Fruit fly (Drosophila melanogaster) whole organism, wandering third instar larva: ENCODE measurements around the gene TBC1D23.

Source experiments
- Abd-B ChIP-seq: fragments of >200 bp; optimal IDR thresholded peaks from 2 replicates; lab custom pipeline; 2017; ENCODE audit warnings: missing biosample characterization, missing genetic modification characterization
- CG32264 ChIP-seq: fragments of 200-800 bp; sonication (Bioruptor generic); optimal IDR thresholded peaks from 2 replicates; lab custom pipeline; 2016; ENCODE audit warnings: missing biosample characterization, missing genetic modification characterization
- CG9705 ChIP-seq: fragments of 200-800 bp; sonication (Bioruptor generic); optimal IDR thresholded peaks from 2 replicates; lab custom pipeline; 2018; ENCODE audit warnings: missing biosample characterization, mild to moderate bottlenecking, missing genetic modification characterization
- CrebA ChIP-seq: fragments of 200-800 bp; sonication (Bioruptor generic); optimal IDR thresholded peaks from 2 replicates; lab custom pipeline; 2016; ENCODE audit warnings: missing biosample characterization, mild to moderate bottlenecking, missing genetic modification characterization, borderline replicate concordance
- Dfd ChIP-seq: fragments of >200 bp; optimal IDR thresholded peaks from 2 replicates; lab custom pipeline; 2017; ENCODE audit warnings: missing biosample characterization, missing genetic modification characterization
- Dif ChIP-seq: fragments of 200-275, 200-300 bp; sonication (Bioruptor generic); optimal IDR thresholded peaks from 2 replicates; lab custom pipeline; 2018; ENCODE audit warnings: missing biosample characterization, missing genetic modification characterization; ENCODE audit not compliant: partially characterized antibody
- GATAd ChIP-seq: sonication (Bioruptor generic); optimal IDR thresholded peaks from 2 replicates; lab custom pipeline; 2016; ENCODE audit warnings: missing biosample characterization, missing genetic modification characterization
- HLH106 ChIP-seq: fragments of 200-800 bp; optimal IDR thresholded peaks from 3 replicates; lab custom pipeline; 2019; ENCODE audit warnings: missing biosample characterization, mild to moderate bottlenecking, missing genetic modification characterization, moderate library complexity
- Hnf4 ChIP-seq: fragments of 200-800 bp; sonication (Bioruptor generic); optimal IDR thresholded peaks from 2 replicates; lab custom pipeline; 2016; ENCODE audit warnings: missing biosample characterization, mild to moderate bottlenecking, missing genetic modification characterization
- Hr78 ChIP-seq: fragments of >200 bp; optimal IDR thresholded peaks from 2 replicates; lab custom pipeline; 2017; ENCODE audit warnings: missing biosample characterization, missing genetic modification characterization
- Hr83 ChIP-seq: fragments of 200-300 bp; sonication (Bioruptor generic); optimal IDR thresholded peaks from 2 replicates; lab custom pipeline; 2016; ENCODE audit warnings: missing biosample characterization, mild to moderate bottlenecking, missing genetic modification characterization, moderate library complexity; ENCODE audit not compliant: poor library complexity, severe bottlenecking
- Jra ChIP-seq: sonication (Bioruptor generic); optimal IDR thresholded peaks from 2 replicates; lab custom pipeline; 2016; ENCODE audit warnings: missing biosample characterization, missing genetic modification characterization
- Mio ChIP-seq: sonication (Bioruptor generic); optimal IDR thresholded peaks from 2 replicates; lab custom pipeline; 2016; ENCODE audit warnings: missing biosample characterization, missing genetic modification characterization
- Myc ChIP-seq: fragments of >200 bp; optimal IDR thresholded peaks from 2 replicates; lab custom pipeline; 2017
- N ChIP-seq: fragments of >200 bp; optimal IDR thresholded peaks from 2 replicates; lab custom pipeline; 2018; ENCODE audit warnings: missing biosample characterization, missing external identifiers, missing genetic modification characterization
- OdsH ChIP-seq: fragments of 200-800 bp; sonication (Bioruptor generic); optimal IDR thresholded peaks from 2 replicates; lab custom pipeline; 2016; ENCODE audit warnings: missing biosample characterization, mild to moderate bottlenecking, missing genetic modification characterization
- Rel ChIP-seq, 2 experiments: fragments of 200-800 bp; sonication (Bioruptor generic) in 1 of 2; optimal IDR thresholded peaks; 2 replicates in 1 of 2; 3 replicates in 1 of 2; lab custom pipeline; 2016 to 2019; ENCODE audit warnings: mild to moderate bottlenecking in 2 of 2, missing biosample characterization in 2 of 2, missing genetic modification characterization in 2 of 2, moderate library complexity in 1 of 2
- Sp1 ChIP-seq: fragments of 200-800 bp; sonication (Bioruptor generic); optimal IDR thresholded peaks from 3 replicates; lab custom pipeline; 2019; ENCODE audit warnings: missing biosample characterization, mild to moderate bottlenecking, missing genetic modification characterization, moderate library complexity
- Vsx2 ChIP-seq: fragments of 200-300, 225-300 bp; sonication (Bioruptor generic); optimal IDR thresholded peaks from 2 replicates; lab custom pipeline; 2018; ENCODE audit warnings: missing biosample characterization, missing genetic modification characterization; ENCODE audit not compliant: partially characterized antibody
- br ChIP-seq: fragments of 200-800 bp; sonication (Bioruptor generic); optimal IDR thresholded peaks from 2 replicates; lab custom pipeline; 2016; ENCODE audit warnings: missing biosample characterization, missing genetic modification characterization
- brk ChIP-seq: fragments of 200-800 bp; sonication (Bioruptor generic); optimal IDR thresholded peaks from 2 replicates; lab custom pipeline; 2016; ENCODE audit warnings: missing biosample characterization, mild to moderate bottlenecking, missing genetic modification characterization
- dl ChIP-seq, 2 experiments: fragments of 175-275, 200-275 bp in 1 of 2; fragments of 200-275 bp in 1 of 2; sonication (Bioruptor generic); optimal IDR thresholded peaks; lab custom pipeline; 2018; ENCODE audit warnings: mild to moderate bottlenecking in 2 of 2, missing biosample characterization in 2 of 2, missing genetic modification characterization in 2 of 2, moderate library complexity in 2 of 2; ENCODE audit not compliant: partially characterized antibody in 2 of 2, insufficient read depth in 1 of 2
- dmrt93B ChIP-seq: fragments of 200-800 bp; sonication (Bioruptor generic); optimal IDR thresholded peaks from 2 replicates; lab custom pipeline; 2018; ENCODE audit warnings: missing biosample characterization, mild to moderate bottlenecking, missing genetic modification characterization
- dsf ChIP-seq: sonication (Bioruptor generic); optimal IDR thresholded peaks from 2 replicates; lab custom pipeline; 2016; ENCODE audit warnings: missing biosample characterization, missing genetic modification characterization, borderline replicate concordance
- ey ChIP-seq: fragments of 200-800 bp; sonication (Bioruptor generic); optimal IDR thresholded peaks from 2 replicates; lab custom pipeline; 2016; ENCODE audit warnings: missing biosample characterization, missing genetic modification characterization
- foxo ChIP-seq, 2 experiments: fragments of 200-800 bp; sonication (Bioruptor generic); optimal IDR thresholded peaks; 2 replicates in 1 of 2; 3 replicates in 1 of 2; lab custom pipeline; 2016 to 2017; ENCODE audit warnings: missing biosample characterization in 2 of 2, missing genetic modification characterization in 2 of 2
- fru ChIP-seq: fragments of 200-800 bp; sonication (Bioruptor generic); optimal IDR thresholded peaks from 3 replicates; lab custom pipeline; 2016; ENCODE audit warnings: missing biosample characterization, mild to moderate bottlenecking, missing genetic modification characterization
- h ChIP-seq: fragments of 200-800 bp; sonication (Bioruptor generic); optimal IDR thresholded peaks from 3 replicates; lab custom pipeline; 2016; ENCODE audit warnings: missing biosample characterization, mild to moderate bottlenecking, missing genetic modification characterization
- jim ChIP-seq: fragments of 175-275, 200-325 bp; sonication (Bioruptor generic); optimal IDR thresholded peaks from 2 replicates; lab custom pipeline; 2016; ENCODE audit warnings: missing biosample characterization, mild to moderate bottlenecking, missing genetic modification characterization
- lola ChIP-seq: fragments of >200 bp; optimal IDR thresholded peaks from 2 replicates; lab custom pipeline; 2017; ENCODE audit warnings: missing biosample characterization, missing genetic modification characterization
- pan ChIP-seq: fragments of >200 bp; optimal IDR thresholded peaks from 2 replicates; lab custom pipeline; 2017
- psq ChIP-seq: fragments of 200-800 bp; sonication (Bioruptor generic); optimal IDR thresholded peaks from 3 replicates; lab custom pipeline; 2017; ENCODE audit warnings: missing biosample characterization, mild to moderate bottlenecking, missing genetic modification characterization, moderate library complexity
- rgr ChIP-seq: fragments of 200-800 bp; sonication (Bioruptor generic); optimal IDR thresholded peaks from 3 replicates; lab custom pipeline; 2016; ENCODE audit warnings: missing biosample characterization, mild to moderate bottlenecking, missing genetic modification characterization
- sage ChIP-seq: fragments of 200-800 bp; sonication (Bioruptor generic); optimal IDR thresholded peaks from 2 replicates; lab custom pipeline; 2016; ENCODE audit warnings: missing biosample characterization, mild to moderate bottlenecking, missing genetic modification characterization
- sv ChIP-seq: fragments of 200-800 bp; sonication (Bioruptor generic); optimal IDR thresholded peaks from 3 replicates; lab custom pipeline; 2016; ENCODE audit warnings: missing biosample characterization, missing genetic modification characterization
- tai ChIP-seq: sonication (Bioruptor generic); optimal IDR thresholded peaks from 2 replicates; lab custom pipeline; 2016; ENCODE audit warnings: missing biosample characterization, missing genetic modification characterization
- usp ChIP-seq: fragments of >200 bp; optimal IDR thresholded peaks from 2 replicates; lab custom pipeline; 2017; ENCODE audit warnings: missing biosample characterization, missing genetic modification characterization
- woc ChIP-seq: sonication (Bioruptor generic); optimal IDR thresholded peaks from 2 replicates; lab custom pipeline; 2016; ENCODE audit warnings: missing biosample characterization, mild to moderate bottlenecking, missing genetic modification characterization

TBC1D23 gene

DNA sequence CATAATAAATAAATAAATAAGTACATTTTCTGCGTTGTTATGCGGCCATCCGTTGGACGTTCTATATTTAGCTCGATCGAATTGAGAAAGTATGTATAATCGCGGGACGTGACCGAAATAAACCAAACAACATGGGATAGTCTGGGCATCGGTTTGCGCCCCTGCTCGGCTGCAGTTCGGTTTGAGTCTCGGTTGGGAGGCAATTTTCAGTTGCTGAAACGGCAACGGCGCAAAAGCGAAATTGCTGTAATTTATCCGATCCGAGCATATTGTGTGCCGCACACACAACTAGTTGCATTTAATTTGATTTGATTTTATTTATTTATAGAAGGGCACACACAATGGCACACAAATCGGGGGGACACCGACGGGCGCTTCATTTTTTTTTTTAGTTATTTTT is 11.0 kb upstream of the TBC1D23 start:
- TF ChIP-seq Dif (GFP tag; lab: Kevin White, UChicago): peak; percentile 6
- peak; percentile 0 for TF ChIP-seq br
- TF ChIP-seq Rel (GFP tag; optimal IDR thresholded peaks at IDR 0.05; lab: Kevin White, UChicago): no peak
- no peak for TF ChIP-seq Rel (tag; optimal IDR thresholded peaks at IDR 0.05; lab: Kevin White, UChicago)
- TF ChIP-seq, all 38 proteins: peak for 2

DNA sequence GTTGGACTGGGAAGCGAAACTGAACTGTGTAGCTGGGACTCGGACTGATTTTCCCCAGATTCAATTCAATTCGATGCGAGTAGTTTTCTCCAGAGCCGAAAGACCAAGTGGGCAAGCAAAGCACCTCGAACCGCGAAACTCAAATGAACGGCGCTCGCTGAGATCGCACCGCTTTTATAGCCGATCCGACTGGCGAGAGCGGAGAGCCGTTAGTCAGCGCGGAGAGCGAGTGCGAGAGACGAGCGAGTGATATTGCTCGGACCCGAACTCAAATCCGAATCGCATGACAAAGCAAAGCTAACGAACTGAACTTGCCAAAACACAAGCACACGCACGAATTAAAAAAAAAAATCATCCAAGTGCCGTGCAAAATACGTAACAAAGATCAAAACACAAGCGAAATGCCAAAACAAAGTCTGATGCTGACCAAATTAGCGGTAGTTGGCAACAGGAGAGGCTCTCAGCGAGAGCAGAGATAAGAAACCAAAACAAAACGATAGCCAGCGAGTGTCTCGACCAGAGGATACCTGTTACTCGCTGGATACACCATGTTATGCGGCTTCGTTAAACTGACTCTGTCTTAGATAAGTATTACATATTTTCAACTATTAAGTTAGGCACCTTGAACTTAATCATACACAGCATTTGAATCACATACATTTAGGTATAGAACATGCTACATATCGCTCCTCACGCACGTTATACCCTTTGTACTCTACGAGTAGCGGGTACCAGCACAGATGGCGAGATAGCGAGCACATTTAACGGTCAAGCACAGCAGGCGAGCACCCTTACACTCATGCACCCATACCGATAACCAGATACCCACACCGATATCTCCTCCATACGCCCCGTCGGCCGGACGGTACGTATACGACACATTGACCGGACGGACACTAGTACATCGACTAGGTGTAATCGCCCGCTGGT is 10.0 kb upstream of the TBC1D23 start:
- TF ChIP-seq lola (GFP tag; lab: Kevin White, UChicago) (no peak), rgr (GFP tag; lab: Kevin White, UChicago) (peak; percentile 81), foxo (GFP tag; optimal IDR thresholded peaks at IDR 0.05; lab: Kevin White, UChicago) (peak; percentile 43 to 88), GATAd (GFP tag; lab: Kevin White, UChicago) (no peak), fru (peak; percentile 86), HLH106 (tag; lab: Kevin White, UChicago) (peak; percentile 60), Abd-B (GFP tag; lab: Kevin White, UChicago) (no peak), brk (GFP tag; lab: Kevin White, UChicago) (peak; percentile 72), CG9705 (GFP tag; lab: Kevin White, UChicago) (no peak), Vsx2 (GFP tag; lab: Kevin White, UChicago) (peak; percentile 73), N (GFP tag; lab: Kevin White, UChicago) (no peak), br (peak; percentile 89), pan (lab: Kevin White, UChicago) (peak; percentile 83), Hr83 (peak; percentile 51), ey (GFP tag; lab: Kevin White, UChicago) (peak; percentile 89), Jra (GFP tag; lab: Kevin White, UChicago) (peak; percentile 71), dmrt93B (GFP tag; lab: Kevin White, UChicago) (peak; percentile 44), sage (peak; percentile 71), Dfd (GFP tag; lab: Kevin White, UChicago) (no peak), tai (GFP tag; lab: Kevin White, UChicago) (peak; percentile 86), OdsH (peak; percentile 83), sv (peak; percentile 76), Myc (lab: Kevin White, UChicago) (no peak), CrebA (GFP tag; lab: Kevin White, UChicago) (peak; percentile 65), Hnf4 (GFP tag; lab: Kevin White, UChicago) (peak; percentile 81), Dif (GFP tag; lab: Kevin White, UChicago) (peak; percentile 88), Mio (GFP tag; lab: Kevin White, UChicago) (peak; percentile 24), Hr78 (GFP tag; lab: Kevin White, UChicago) (no peak), woc (GFP tag; lab: Kevin White, UChicago) (peak; percentile 78), h (GFP tag; lab: Kevin White, UChicago) (peak; percentile 91), usp (GFP tag; lab: Kevin White, UChicago) (no peak), psq (GFP tag; lab: Kevin White, UChicago) (peak; percentile 87), jim (GFP tag; lab: Kevin White, UChicago) (no peak), CG32264 (peak; percentile 57), dsf (no peak), Sp1 (GFP tag; lab: Kevin White, UChicago) (peak; percentile 61), dl (GFP tag; optimal IDR thresholded peaks at IDR 0.05; lab: Kevin White, UChicago; ENCODE audit: insufficient read depth in 1 of 2, partially characterized antibody in 2 of 2) (peak; percentile 31 to 74), Rel (GFP tag; optimal IDR thresholded peaks at IDR 0.05; lab: Kevin White, UChicago) (peak; percentile 38), Rel (tag; optimal IDR thresholded peaks at IDR 0.05; lab: Kevin White, UChicago) (peak; percentile 51)
